Worm (Caenorhabditis elegans) whole organism, early embryonic: Measurements from ENCODE around the gene srh-145.

ENCODE experiments used
- aly-1 ChIP-seq: sonication (generic microtip); optimal IDR thresholded peaks from 2 replicates; lab custom pipeline; 2016; ENCODE audit warnings: missing genetic modification characterization, missing compliant biosample characterization
- ama-1 ChIP-seq: fragments of 150-350 bp; optimal IDR thresholded peaks from 2 replicates; lab custom pipeline; 2014
- ceh-13 ChIP-seq: fragments of 200-800 bp; sonication (Bioruptor generic); optimal IDR thresholded peaks from 2 replicates; lab custom pipeline; 2018; ENCODE audit warnings: mild to moderate bottlenecking, missing genetic modification characterization, missing compliant biosample characterization
- ceh-36 ChIP-seq: sonication (generic microtip); optimal IDR thresholded peaks from 2 replicates; lab custom pipeline; 2016; ENCODE audit warnings: missing genetic modification characterization, inconsistent platforms, missing compliant biosample characterization
- hmbx-1 ChIP-seq: sonication (generic microtip); optimal IDR thresholded peaks from 2 replicates; lab custom pipeline; 2016; ENCODE audit warnings: mild to moderate bottlenecking, missing genetic modification characterization, missing compliant biosample characterization
- hnd-1 ChIP-seq: sonication (generic microtip); optimal IDR thresholded peaks from 2 replicates; lab custom pipeline; 2016; ENCODE audit warnings: missing genetic modification characterization, missing compliant biosample characterization
- pes-1 ChIP-seq: fragments of 200-800 bp; sonication (Bioruptor generic); IDR thresholded peaks from 2 replicates; pipeline ENCODE4 v1.3.6; 2022; ENCODE audit warnings: missing genetic modification reagents, missing genetic modification characterization, missing compliant biosample characterization
- scrt-1 ChIP-seq: fragments of 200-800 bp; sonication (Bioruptor generic); IDR thresholded peaks from 2 replicates; pipeline ENCODE4 v1.3.6; 2022; ENCODE audit warnings: missing genetic modification characterization, missing compliant biosample characterization
- sea-1 ChIP-seq: fragments of 200-800 bp; sonication (Bioruptor generic); conservative IDR thresholded peaks from 2 replicates; pipeline ENCODE4 v1.3.6; 2022; ENCODE audit warnings: missing genetic modification characterization, missing compliant biosample characterization
- tbx-11 ChIP-seq: fragments of 200-800 bp; sonication (Bioruptor generic); IDR thresholded peaks from 2 replicates; pipeline ENCODE4 v1.3.6; 2022; ENCODE audit warnings: missing genetic modification characterization, missing compliant biosample characterization
- tbx-37 ChIP-seq: fragments of 200-800 bp; sonication (Bioruptor generic); conservative IDR thresholded peaks from 2 replicates; pipeline ENCODE4 v1.3.6; 2022; ENCODE audit warnings: missing genetic modification reagents, missing genetic modification characterization, missing compliant biosample characterization
- tra-4 ChIP-seq: sonication (generic microtip); optimal IDR thresholded peaks from 2 replicates; lab custom pipeline; 2017; ENCODE audit warnings: missing genetic modification characterization, missing compliant biosample characterization

ce11 chrV:16382949-16383348, 27.6 kb upstream of the srh-145 start:
- TF ChIP-seq ama-1 (lab: Kevin White, UChicago): no peak
- TF ChIP-seq scrt-1 (GFP tag; lab: Robert Waterston, UW): no peak
- TF ChIP-seq ceh-13 (GFP tag; lab: Kevin White, UChicago): no peak
- TF ChIP-seq ceh-36 (tag; lab: Kevin White, UChicago): no peak
- TF ChIP-seq pes-1 (GFP tag; lab: Robert Waterston, UW): no peak
- no peak for TF ChIP-seq tbx-11
- no peak for TF ChIP-seq aly-1 (tag; lab: Kevin White, UChicago)
- TF ChIP-seq tbx-37 (GFP tag; lab: Robert Waterston, UW): no peak
- TF ChIP-seq hmbx-1: no peak
- TF ChIP-seq sea-1 (GFP tag; lab: Robert Waterston, UW): no peak
- no peak for TF ChIP-seq tra-4 (tag; lab: Kevin White, UChicago)
- no peak for TF ChIP-seq hnd-1 (tag; lab: Kevin White, UChicago)
